Worm (Caenorhabditis elegans) whole organism, L3 larva: Measurements from ENCODE around the gene F28H6.7.

Experiments used
- R02D3.7 ChIP-seq: fragments of 150-350 bp; optimal IDR thresholded peaks from 2 replicates; lab custom pipeline; 2014; ENCODE audit warnings: missing biosample characterization, missing genetic modification characterization
- ZK546.5 ChIP-seq: sonication (generic microtip); optimal IDR thresholded peaks from 2 replicates; lab custom pipeline; 2017; ENCODE audit warnings: missing biosample characterization, missing genetic modification characterization
- aly-2 ChIP-seq: fragments of 150-350 bp; optimal IDR thresholded peaks from 2 replicates; lab custom pipeline; 2014; ENCODE audit warnings: missing biosample characterization, missing genetic modification characterization
- ama-1 ChIP-seq: fragments of 150-350 bp; optimal IDR thresholded peaks from 2 replicates; lab custom pipeline; 2018
- ceh-16 ChIP-seq: sonication (generic microtip); optimal IDR thresholded peaks from 2 replicates; lab custom pipeline; 2017; ENCODE audit warnings: missing biosample characterization, missing genetic modification characterization
- ceh-9 ChIP-seq: sonication (generic microtip); optimal IDR thresholded peaks from 2 replicates; lab custom pipeline; 2018; ENCODE audit warnings: missing biosample characterization, missing genetic modification characterization
- daf-12 ChIP-seq: fragments of 150-350 bp; optimal IDR thresholded peaks from 2 replicates; lab custom pipeline; 2014; ENCODE audit warnings: missing biosample characterization, missing genetic modification reagents, missing genetic modification characterization
- egl-5 ChIP-seq: fragments of 150-350 bp; optimal IDR thresholded peaks from 2 replicates; lab custom pipeline; 2017; ENCODE audit warnings: missing biosample characterization, missing genetic modification reagents, missing genetic modification characterization, inconsistent platforms
- elt-1 ChIP-seq: fragments of 150-350 bp; optimal IDR thresholded peaks from 2 replicates; lab custom pipeline; 2014; ENCODE audit warnings: missing biosample characterization, missing genetic modification characterization
- elt-3 ChIP-seq, 3 experiments: fragments of 150-350 bp in 1 of 3; sonication (generic microtip) in 2 of 3; optimal IDR thresholded peaks; 2 replicates in 2 of 3; 4 replicates in 1 of 3; lab custom pipeline; 2014 to 2017; ENCODE audit warnings: missing biosample characterization in 3 of 3, missing genetic modification characterization in 3 of 3
- eor-1 ChIP-seq, 2 experiments: fragments of 150-350 bp; optimal IDR thresholded peaks; 2 replicates each; lab custom pipeline; 2014 to 2018; ENCODE audit warnings: missing biosample characterization in 2 of 2, missing genetic modification characterization in 2 of 2
- fkh-10 ChIP-seq: sonication (generic microtip); optimal IDR thresholded peaks from 2 replicates; lab custom pipeline; 2017; ENCODE audit warnings: missing biosample characterization, missing genetic modification reagents, missing genetic modification characterization
- fos-1 ChIP-seq: fragments of 150-350 bp; optimal IDR thresholded peaks from 2 replicates; lab custom pipeline; 2014; ENCODE audit warnings: missing biosample characterization, missing genetic modification characterization
- hmg-11 ChIP-seq: sonication (generic microtip); optimal IDR thresholded peaks from 2 replicates; lab custom pipeline; 2016; ENCODE audit warnings: missing genetic modification characterization, missing compliant biosample characterization
- jun-1 ChIP-seq: fragments of 150-350 bp; optimal IDR thresholded peaks from 2 replicates; lab custom pipeline; 2014; ENCODE audit warnings: missing biosample characterization, missing genetic modification reagents, missing genetic modification characterization
- lin-39 ChIP-seq: fragments of 150-350 bp; optimal IDR thresholded peaks from 2 replicates; lab custom pipeline; 2018; ENCODE audit warnings: missing biosample characterization, missing genetic modification reagents, missing genetic modification characterization
- lsy-12 ChIP-seq: sonication (generic microtip); optimal IDR thresholded peaks from 2 replicates; lab custom pipeline; 2016; ENCODE audit warnings: mild to moderate bottlenecking, missing genetic modification characterization, missing compliant biosample characterization
- mdl-1 ChIP-seq: fragments of 150-350 bp; optimal IDR thresholded peaks from 2 replicates; lab custom pipeline; 2014; ENCODE audit warnings: missing biosample characterization, missing genetic modification characterization
- nhr-11 ChIP-seq: fragments of 150-350 bp; optimal IDR thresholded peaks from 2 replicates; lab custom pipeline; 2014; ENCODE audit warnings: missing biosample characterization, missing genetic modification characterization
- nhr-23 ChIP-seq: fragments of 150-350 bp; optimal IDR thresholded peaks from 2 replicates; lab custom pipeline; 2014; ENCODE audit warnings: missing biosample characterization, missing genetic modification reagents, missing genetic modification characterization
- nhr-237 ChIP-seq: fragments of 150-350 bp; optimal IDR thresholded peaks from 2 replicates; lab custom pipeline; 2014; ENCODE audit warnings: missing biosample characterization, missing genetic modification characterization
- nhr-28 ChIP-seq: fragments of 150-350 bp; optimal IDR thresholded peaks from 2 replicates; lab custom pipeline; 2014; ENCODE audit warnings: missing biosample characterization, missing genetic modification characterization
- nhr-43 ChIP-seq: sonication (generic microtip); optimal IDR thresholded peaks from 2 replicates; lab custom pipeline; 2016; ENCODE audit warnings: mild to moderate bottlenecking, missing genetic modification characterization, missing compliant biosample characterization; ENCODE audit not compliant: poor library complexity, severe bottlenecking
- nhr-67 ChIP-seq: fragments of 150-350 bp; optimal IDR thresholded peaks from 2 replicates; lab custom pipeline; 2014; ENCODE audit warnings: missing biosample characterization, missing genetic modification characterization
- nhr-76 ChIP-seq: fragments of 150-350 bp; sonication (generic microtip); optimal IDR thresholded peaks from 5 replicates; lab custom pipeline; 2014; ENCODE audit warnings: missing biosample characterization, missing genetic modification characterization
- nhr-77 ChIP-seq: fragments of 150-350 bp; optimal IDR thresholded peaks from 2 replicates; lab custom pipeline; 2014; ENCODE audit warnings: missing biosample characterization, missing genetic modification characterization
- pha-4 ChIP-seq: fragments of 150-350 bp; optimal IDR thresholded peaks from 2 replicates; lab custom pipeline; 2014; ENCODE audit warnings: missing biosample characterization, missing genetic modification reagents, missing genetic modification characterization
- pqm-1 ChIP-seq: fragments of 150-350 bp; optimal IDR thresholded peaks from 2 replicates; lab custom pipeline; 2017; ENCODE audit warnings: missing biosample characterization, missing genetic modification characterization, inconsistent platforms
- sea-2 ChIP-seq: fragments of 150-350 bp; sonication (generic microtip); optimal IDR thresholded peaks from 4 replicates; lab custom pipeline; 2014; ENCODE audit warnings: missing biosample characterization, missing genetic modification reagents, missing genetic modification characterization
- skn-1 ChIP-seq: fragments of 150-350 bp; optimal IDR thresholded peaks from 2 replicates; lab custom pipeline; 2014; ENCODE audit warnings: missing biosample characterization, missing genetic modification characterization
- tbx-2 ChIP-seq: sonication (generic microtip); optimal IDR thresholded peaks from 2 replicates; lab custom pipeline; 2016; ENCODE audit warnings: mild to moderate bottlenecking, missing genetic modification characterization, missing compliant biosample characterization
- unc-39 ChIP-seq: sonication (generic microtip); optimal IDR thresholded peaks from 4 replicates; lab custom pipeline; 2017; ENCODE audit warnings: missing biosample characterization, missing genetic modification characterization
- unc-62 ChIP-seq: fragments of 150-350 bp; sonication (generic microtip); optimal IDR thresholded peaks from 4 replicates; lab custom pipeline; 2014; ENCODE audit warnings: missing biosample characterization, missing genetic modification reagents, missing genetic modification characterization
- ztf-4 ChIP-seq: fragments of 150-350 bp; optimal IDR thresholded peaks from 2 replicates; lab custom pipeline; 2014; ENCODE audit warnings: missing biosample characterization, missing genetic modification characterization

Gene F28H6.7

ce11 chrX:14102474-14102873 lies 13.4 kb upstream of the F28H6.7 start:
- no peak for TF ChIP-seq ama-1 (lab: Kevin White, UChicago)
- TF ChIP-seq tbx-2 = no peak
- TF ChIP-seq ceh-16 (tag; lab: Kevin White, UChicago) = no peak
- no peak for TF ChIP-seq nhr-77 (tag; lab: Kevin White, UChicago)
- no peak for TF ChIP-seq nhr-28 (tag; lab: Kevin White, UChicago)
- no peak for TF ChIP-seq elt-3 (tag; optimal IDR thresholded peaks at IDR 0.05; lab: Kevin White, UChicago)
- no peak for TF ChIP-seq lsy-12
- no peak for TF ChIP-seq egl-5
- no peak for TF ChIP-seq hmg-11 (tag; lab: Kevin White, UChicago)
- no peak for TF ChIP-seq nhr-23 (tag; lab: Kevin White, UChicago)
- no peak for TF ChIP-seq sea-2 (GFP tag; lab: Kevin White, UChicago)
- TF ChIP-seq skn-1 = no peak
- TF ChIP-seq ZK546.5 (tag; lab: Kevin White, UChicago) = no peak
- no peak for TF ChIP-seq lin-39 (tag; lab: Kevin White, UChicago)
- TF ChIP-seq nhr-76 (tag; lab: Kevin White, UChicago) = no peak
- TF ChIP-seq nhr-11 (tag; lab: Kevin White, UChicago) = no peak
- no peak for TF ChIP-seq unc-39
- no peak for TF ChIP-seq nhr-237 (tag; lab: Kevin White, UChicago)
- TF ChIP-seq elt-1 (tag; lab: Kevin White, UChicago) = no peak
- TF ChIP-seq jun-1 = no peak
- TF ChIP-seq, all 47 proteins: peak for 0

ce11 chrX:14108245-14108644 lies 7.7 kb upstream of the F28H6.7 start, which contains the start of gene F16B12.7:
F16B12.7 (plus strand) TSS chrX:14108545.
- no peak for TF ChIP-seq egl-5
- TF ChIP-seq pqm-1 (tag; lab: Kevin White, UChicago) = no peak
- TF ChIP-seq nhr-237 (tag; lab: Kevin White, UChicago) = no peak
- TF ChIP-seq daf-12 = no peak
- no peak for TF ChIP-seq nhr-28 (tag; lab: Kevin White, UChicago)
- TF ChIP-seq ztf-4 (tag; lab: Kevin White, UChicago) = no peak
- no peak for TF ChIP-seq nhr-76 (tag; lab: Kevin White, UChicago)
- TF ChIP-seq fkh-10 (GFP tag; lab: Kevin White, UChicago) = no peak
- no peak for TF ChIP-seq lin-39 (tag; lab: Kevin White, UChicago)
- no peak for TF ChIP-seq ceh-9
- TF ChIP-seq unc-62 (GFP tag; lab: Kevin White, UChicago) = no peak
- TF ChIP-seq hmg-11 (tag; lab: Kevin White, UChicago) = no peak
- no peak for TF ChIP-seq mdl-1

ce11 chrX:14113347-14113746 lies 2.6 kb upstream of the F28H6.7 start, which contains the start of gene nhr-281:
nhr-281 (minus strand) TSS chrX:14113447.
- TF ChIP-seq R02D3.7 (tag; lab: Kevin White, UChicago) (no peak), elt-1 (tag; lab: Kevin White, UChicago) (no peak), nhr-67 (tag; lab: Kevin White, UChicago) (no peak), nhr-28 (tag; lab: Kevin White, UChicago) (no peak), unc-62 (GFP tag; lab: Kevin White, UChicago) (no peak), eor-1 (tag; optimal IDR thresholded peaks at IDR 0.05; lab: Kevin White, UChicago) (no peak), fos-1 (tag; lab: Kevin White, UChicago) (no peak)

ce11 chrX:14118762-14119161 lies 2.9 kb downstream of the F28H6.7 start:
- TF ChIP-seq mdl-1 (no peak), unc-62 (GFP tag; lab: Kevin White, UChicago) (no peak), fos-1 (tag; lab: Kevin White, UChicago) (no peak), ztf-4 (tag; lab: Kevin White, UChicago) (no peak), nhr-28 (tag; lab: Kevin White, UChicago) (no peak), pha-4 (tag; lab: Kevin White, UChicago) (no peak), sea-2 (GFP tag; lab: Kevin White, UChicago) (no peak), aly-2 (tag; lab: Kevin White, UChicago) (no peak), elt-1 (tag; lab: Kevin White, UChicago) (no peak), nhr-11 (tag; lab: Kevin White, UChicago) (no peak), nhr-23 (tag; lab: Kevin White, UChicago) (no peak), nhr-43 (no peak), eor-1 (tag; optimal IDR thresholded peaks at IDR 0.05; lab: Kevin White, UChicago) (no peak), nhr-77 (tag; lab: Kevin White, UChicago) (no peak), ZK546.5 (tag; lab: Kevin White, UChicago) (no peak)
